Fruit fly (Drosophila melanogaster) whole organism, embryonic: ENCODE measurements around the gene Cpr64Ab.

Source experiments
- Bdp1 ChIP-seq: fragments of 200-800 bp; sonication (Bioruptor generic); optimal IDR thresholded peaks from 3 replicates; lab custom pipeline; 2016; ENCODE audit warnings: missing biosample characterization, missing genetic modification characterization
- CG10565 ChIP-seq: fragments of 200-800 bp; sonication (Bioruptor generic); optimal IDR thresholded peaks from 3 replicates; lab custom pipeline; 2016; ENCODE audit warnings: missing biosample characterization, mild to moderate bottlenecking, missing genetic modification characterization
- CG11247 ChIP-seq: fragments of 200-800 bp; sonication (Bioruptor generic); IDR thresholded peaks from 2 replicates; pipeline ENCODE4 v1.3.6; 2022; ENCODE audit warnings: missing biosample characterization, missing genetic modification characterization
- CG11398 ChIP-seq: fragments of 200-800 bp; sonication (Bioruptor generic); optimal IDR thresholded peaks from 2 replicates; lab custom pipeline; 2016; ENCODE audit warnings: missing biosample characterization, missing genetic modification characterization
- CG12155 ChIP-seq: fragments of 200-800 bp; sonication (Bioruptor generic); optimal IDR thresholded peaks from 3 replicates; lab custom pipeline; 2016; ENCODE audit warnings: missing biosample characterization, missing genetic modification characterization
- CG12236 ChIP-seq: fragments of 200-800 bp; sonication (Bioruptor generic); optimal IDR thresholded peaks from 2 replicates; lab custom pipeline; 2016; ENCODE audit warnings: missing biosample characterization, missing genetic modification characterization
- CG13296 ChIP-seq: fragments of 200-800 bp; sonication (Bioruptor generic); optimal IDR thresholded peaks from 3 replicates; lab custom pipeline; 2018; ENCODE audit warnings: missing biosample characterization, mild to moderate bottlenecking, missing genetic modification characterization
- CG14050 ChIP-seq: fragments of 200-800 bp; sonication (Bioruptor generic); IDR thresholded peaks from 3 replicates; pipeline ENCODE4 v1.3.6; 2022; ENCODE audit warnings: missing biosample characterization, missing genetic modification characterization
- CG15479 ChIP-seq: fragments of 200-800 bp; sonication (Bioruptor generic); optimal IDR thresholded peaks from 3 replicates; lab custom pipeline; 2019; ENCODE audit warnings: missing biosample characterization, mild to moderate bottlenecking, missing genetic modification characterization, moderate library complexity
- CG1647 ChIP-seq: fragments of 200-800 bp; sonication (Bioruptor generic); optimal IDR thresholded peaks from 3 replicates; lab custom pipeline; 2016; ENCODE audit warnings: missing biosample characterization, missing genetic modification characterization
- CG17328 ChIP-seq: fragments of 200-800 bp; sonication (Bioruptor generic); IDR thresholded peaks from 2 replicates; pipeline ENCODE4 v1.3.6; 2022; ENCODE audit warnings: missing biosample characterization, missing genetic modification characterization
- CG30431 ChIP-seq: fragments of 200-800 bp; sonication (Bioruptor generic); optimal IDR thresholded peaks from 2 replicates; lab custom pipeline; 2017; ENCODE audit warnings: missing biosample characterization, missing genetic modification characterization
- CG31224 ChIP-seq: fragments of 200-800 bp; sonication (Bioruptor generic); IDR thresholded peaks from 2 replicates; pipeline ENCODE4 v1.3.6; 2022; ENCODE audit warnings: missing biosample characterization, missing genetic modification characterization
- CG31388 ChIP-seq: fragments of 200-800 bp; sonication (Bioruptor generic); optimal IDR thresholded peaks from 2 replicates; lab custom pipeline; 2016; ENCODE audit warnings: missing biosample characterization, missing genetic modification characterization
- CG33213 ChIP-seq: fragments of 200-800 bp; sonication (Bioruptor generic); optimal IDR thresholded peaks from 3 replicates; lab custom pipeline; 2016; ENCODE audit warnings: missing biosample characterization, missing genetic modification characterization
- CG7928 ChIP-seq: fragments of 200-800 bp; sonication (Bioruptor generic); optimal IDR thresholded peaks from 2 replicates; lab custom pipeline; 2017; ENCODE audit warnings: missing biosample characterization, mild to moderate bottlenecking, missing genetic modification characterization
- CG8944 ChIP-seq: fragments of 200-800 bp; sonication (Bioruptor generic); optimal IDR thresholded peaks from 3 replicates; lab custom pipeline; 2016; ENCODE audit warnings: missing biosample characterization, missing genetic modification characterization
- CoRest ChIP-seq: fragments of 200-800 bp; sonication (Bioruptor generic); optimal IDR thresholded peaks from 3 replicates; lab custom pipeline; 2018; ENCODE audit warnings: missing biosample characterization, mild to moderate bottlenecking, missing genetic modification characterization, moderate library complexity
- CrebB ChIP-seq: fragments of 200-800 bp; sonication (Bioruptor generic); optimal IDR thresholded peaks from 3 replicates; lab custom pipeline; 2018; ENCODE audit warnings: missing biosample characterization, mild to moderate bottlenecking, missing genetic modification characterization
- Deaf1 ChIP-seq: fragments of 200-800 bp; optimal IDR thresholded peaks from 3 replicates; lab custom pipeline; 2019; ENCODE audit warnings: missing biosample characterization, mild to moderate bottlenecking, missing genetic modification characterization, moderate library complexity
- E2f1 ChIP-seq: fragments of 200-800 bp; sonication (Bioruptor generic); IDR thresholded peaks from 2 replicates; pipeline ENCODE4 v1.3.6; 2022; ENCODE audit warnings: missing biosample characterization, missing genetic modification characterization
- Eip74EF ChIP-seq, 2 experiments: fragments of 200-800 bp in 1 of 2; fragments of >200 bp in 1 of 2; sonication (Bioruptor generic) in 1 of 2; optimal IDR thresholded peaks; 2 replicates each; lab custom pipeline; 2017 to 2019; ENCODE audit warnings: missing biosample characterization in 2 of 2, missing genetic modification characterization in 2 of 2, mild to moderate bottlenecking in 1 of 2, moderate library complexity in 1 of 2
- GATAe ChIP-seq: fragments of 200-800 bp; sonication (Bioruptor generic); conservative IDR thresholded peaks from 2 replicates; pipeline ENCODE4 v1.3.6; 2022; ENCODE audit warnings: missing biosample characterization, missing genetic modification characterization
- H15 ChIP-seq: fragments of 200-800 bp; sonication (Bioruptor generic); IDR thresholded peaks from 3 replicates; pipeline ENCODE4 v1.3.6; 2022; ENCODE audit warnings: missing biosample characterization, missing genetic modification characterization
- Lim3 ChIP-seq: fragments of 200-800 bp; sonication (Bioruptor generic); IDR thresholded peaks from 2 replicates; pipeline ENCODE4 v1.3.6; 2022; ENCODE audit warnings: missing biosample characterization, missing genetic modification characterization
- MTF-1 ChIP-seq: fragments of 200-800 bp; sonication (Bioruptor generic); optimal IDR thresholded peaks from 2 replicates; lab custom pipeline; 2018; ENCODE audit warnings: missing biosample characterization, mild to moderate bottlenecking, missing genetic modification characterization, borderline replicate concordance
- Myb ChIP-seq: fragments of 200-800 bp; sonication (Bioruptor generic); optimal IDR thresholded peaks from 2 replicates; lab custom pipeline; 2016; ENCODE audit warnings: missing biosample characterization, missing genetic modification characterization
- Pdp1 ChIP-seq, 2 experiments: fragments of 200-800 bp; sonication (Bioruptor generic); optimal IDR thresholded peaks; 3 replicates each; lab custom pipeline; 2016; ENCODE audit warnings: missing biosample characterization in 2 of 2, missing genetic modification characterization in 2 of 2, mild to moderate bottlenecking in 1 of 2, moderate library complexity in 1 of 2
- Ravus ChIP-seq: fragments of 200-800 bp; sonication (Bioruptor generic); IDR thresholded peaks from 2 replicates; pipeline ENCODE4 v1.3.6; 2022; ENCODE audit warnings: missing biosample characterization, missing genetic modification characterization
- al ChIP-seq: fragments of 200-800 bp; sonication (Bioruptor generic); IDR thresholded peaks from 2 replicates; pipeline ENCODE4 v1.3.6; 2022; ENCODE audit warnings: missing biosample characterization, missing genetic modification characterization
- cad ChIP-seq: fragments of >200 bp; optimal IDR thresholded peaks from 2 replicates; lab custom pipeline; 2017; ENCODE audit warnings: missing biosample characterization, missing genetic modification characterization
- chinmo ChIP-seq: fragments of 200-800 bp; sonication (Bioruptor generic); IDR thresholded peaks from 4 replicates; pipeline ENCODE4 v1.3.6; 2022; ENCODE audit warnings: missing biosample characterization, missing genetic modification characterization; ENCODE audit not compliant: partially characterized antibody
- croc ChIP-seq: fragments of 200-800 bp; sonication (Bioruptor generic); conservative IDR thresholded peaks from 3 replicates; pipeline ENCODE4 v1.3.6; 2022; ENCODE audit warnings: missing biosample characterization, missing genetic modification characterization
- crol ChIP-seq: fragments of 200-800 bp; sonication (Bioruptor generic); IDR thresholded peaks from 2 replicates; pipeline ENCODE4 v1.3.6; 2022; ENCODE audit warnings: missing biosample characterization, missing genetic modification characterization
- da ChIP-seq: fragments of 200-800 bp; sonication (Bioruptor generic); optimal IDR thresholded peaks from 2 replicates; lab custom pipeline; 2016; ENCODE audit warnings: missing biosample characterization, missing genetic modification characterization
- dan ChIP-seq: fragments of 200-800 bp; sonication (Bioruptor generic); IDR thresholded peaks from 2 replicates; pipeline ENCODE4 v1.3.6; 2022; ENCODE audit warnings: missing biosample characterization, missing genetic modification characterization
- gfzf ChIP-seq: fragments of 200-800 bp; sonication (Bioruptor generic); optimal IDR thresholded peaks from 2 replicates; lab custom pipeline; 2016; ENCODE audit warnings: missing biosample characterization, mild to moderate bottlenecking, missing genetic modification characterization, moderate library complexity
- gsb-n ChIP-seq: fragments of 200-800 bp; sonication (Bioruptor generic); optimal IDR thresholded peaks from 3 replicates; lab custom pipeline; 2018; ENCODE audit warnings: missing biosample characterization, mild to moderate bottlenecking, missing genetic modification characterization
- hb ChIP-seq: fragments of 200-800 bp; sonication (Bioruptor generic); IDR thresholded peaks from 3 replicates; pipeline ENCODE4 v1.3.6; 2022; ENCODE audit warnings: missing biosample characterization, missing genetic modification characterization; ENCODE audit not compliant: partially characterized antibody
- lab ChIP-seq: fragments of 200-800 bp; sonication (Bioruptor generic); optimal IDR thresholded peaks from 3 replicates; lab custom pipeline; 2017; ENCODE audit warnings: missing biosample characterization, missing genetic modification characterization, mild to moderate bottlenecking, moderate library complexity, missing genetic modification reagents
- ranshi ChIP-seq: fragments of 200-800 bp; sonication (Bioruptor generic); IDR thresholded peaks from 2 replicates; pipeline ENCODE4 v1.3.6; 2022; ENCODE audit warnings: missing biosample characterization, missing genetic modification characterization
- sens-2 ChIP-seq: fragments of 200-800 bp; sonication (Bioruptor generic); IDR thresholded peaks from 2 replicates; pipeline ENCODE4 v1.3.6; 2022; ENCODE audit warnings: missing biosample characterization, missing genetic modification characterization
- sim ChIP-seq: fragments of 200-800 bp; sonication (Bioruptor generic); IDR thresholded peaks from 2 replicates; pipeline ENCODE4 v1.3.6; 2022; ENCODE audit warnings: missing biosample characterization, missing genetic modification characterization
- sob ChIP-seq: fragments of 200-800 bp; sonication (Bioruptor generic); IDR thresholded peaks from 2 replicates; pipeline ENCODE4 v1.3.6; 2022; ENCODE audit warnings: missing biosample characterization, missing genetic modification characterization
- tgo ChIP-seq: fragments of 200-800 bp; sonication (Bioruptor generic); IDR thresholded peaks from 3 replicates; pipeline ENCODE4 v1.3.6; 2022; ENCODE audit warnings: missing biosample characterization, missing genetic modification characterization
- tna ChIP-seq: fragments of 200-800 bp; sonication (Bioruptor generic); IDR thresholded peaks from 2 replicates; pipeline ENCODE4 v1.3.6; 2022; ENCODE audit warnings: missing biosample characterization, missing genetic modification characterization; ENCODE audit not compliant: partially characterized antibody
- trem ChIP-seq: fragments of 200-800 bp; optimal IDR thresholded peaks from 3 replicates; lab custom pipeline; 2019; ENCODE audit warnings: missing biosample characterization, mild to moderate bottlenecking, missing genetic modification characterization, moderate library complexity
- vfl ChIP-seq: fragments of 200-800 bp; sonication (Bioruptor generic); optimal IDR thresholded peaks from 2 replicates; lab custom pipeline; 2016; ENCODE audit warnings: missing biosample characterization, missing genetic modification characterization
- zfh2 ChIP-seq: fragments of 200-800 bp; sonication (Bioruptor generic); optimal IDR thresholded peaks from 2 replicates; lab custom pipeline; 2016; ENCODE audit warnings: missing biosample characterization, missing genetic modification characterization

The Cpr64Ab gene

DNA sequence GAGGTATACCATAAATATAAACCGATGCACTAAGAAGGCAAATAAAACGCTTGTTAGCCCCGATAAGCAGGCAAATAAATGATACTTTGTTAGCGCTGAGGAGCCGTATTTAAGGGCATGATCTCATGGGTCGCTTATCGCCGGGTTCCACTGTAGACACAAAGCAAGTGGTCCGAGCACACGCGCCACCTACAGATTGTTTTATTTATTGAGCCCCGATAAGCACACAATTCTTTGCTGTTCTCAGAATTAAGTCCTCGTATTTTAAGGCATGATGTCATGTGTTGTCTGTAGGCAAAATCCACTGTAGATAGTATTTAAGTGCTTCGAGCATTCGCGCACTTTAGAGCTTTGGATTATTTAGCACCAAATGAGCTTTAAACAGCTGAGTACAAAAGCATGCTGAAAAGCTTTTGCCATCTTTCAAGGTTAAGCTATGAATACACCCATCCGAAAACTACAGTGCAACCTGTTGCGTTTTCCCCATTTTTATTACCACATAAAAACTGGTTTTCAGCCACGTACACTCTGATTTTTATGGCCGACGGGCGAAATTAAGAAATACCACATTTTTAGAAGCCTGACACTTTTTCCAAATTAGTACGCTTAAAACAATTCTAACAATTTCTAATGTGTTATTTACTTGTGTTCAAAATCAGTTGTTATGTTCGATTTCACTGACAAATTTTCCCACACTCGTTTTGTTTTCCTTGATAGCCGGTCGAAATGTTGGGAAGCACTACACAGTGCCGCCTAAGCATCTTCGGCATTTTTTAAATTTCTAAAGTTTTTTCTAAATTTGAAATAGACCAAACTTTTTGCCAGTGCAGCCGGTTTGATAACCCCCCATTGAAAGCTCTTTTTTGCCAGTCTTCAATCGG, 28.3 kb upstream of the Cpr64Ab start, which contains the start of gene Sqor (continued):
- TF ChIP-seq H15 (GFP tag; lab: Robert Waterston, UW), result peak; percentile 58; the same call in 2 of the 3 replicates
- peak; percentile 27 for TF ChIP-seq CG12236 (GFP tag; lab: Kevin White, UChicago)
- TF ChIP-seq CG12155 (GFP tag; lab: Kevin White, UChicago), result peak; percentile 66
- TF ChIP-seq gfzf, result peak; percentile 31
- peak; percentile 77 for TF ChIP-seq CG30431 (GFP tag; lab: Kevin White, UChicago)
- peak; percentile 37; the same call in 1 of the 2 replicates for TF ChIP-seq sens-2
- TF ChIP-seq tna, result no peak
- peak; percentile 66 for TF ChIP-seq GATAe
- TF ChIP-seq Deaf1 (tag; lab: Kevin White, UChicago), result peak; percentile 55
- TF ChIP-seq chinmo (GFP tag; lab: Robert Waterston, UW), result peak; percentile 61; the same call in 2 of the 4 replicates
- TF ChIP-seq cad, result no peak
- no peak for TF ChIP-seq CG15479 (GFP tag; lab: Kevin White, UChicago)
- peak; percentile 77 for TF ChIP-seq tgo (GFP tag; lab: Robert Waterston, UW)
- TF ChIP-seq trem (tag; lab: Kevin White, UChicago), result peak; percentile 30
- TF ChIP-seq Ravus, result peak; percentile 52
- TF ChIP-seq croc, result 0 out of 3 replicates have a peak, but pooled peaks have one; percentile 13
- TF ChIP-seq da (GFP tag; lab: Kevin White, UChicago), result peak; percentile 66
- peak; percentile 76 for TF ChIP-seq E2f1
- TF ChIP-seq CG31388, result peak; percentile 10
- TF ChIP-seq CG10565, result peak; percentile 3
- peak; percentile 63 for TF ChIP-seq CG31224 (GFP tag; lab: Robert Waterston, UW)
- TF ChIP-seq MTF-1 (GFP tag; lab: Kevin White, UChicago), result peak; percentile 40
- TF ChIP-seq CG8944 (GFP tag; lab: Kevin White, UChicago), result peak; percentile 81
- peak; percentile 74 for TF ChIP-seq CG11247
- peak; percentile 93 for TF ChIP-seq CG13296
- peak; percentile 91 for TF ChIP-seq CoRest (tag; lab: Kevin White, UChicago)
- TF ChIP-seq Eip74EF (GFP tag; optimal IDR thresholded peaks at IDR 0.05; lab: Kevin White, UChicago), result peak in 1 of 2 experiments; percentile 70
- TF ChIP-seq zfh2 (GFP tag; lab: Kevin White, UChicago), result peak; percentile 93
- TF ChIP-seq al (GFP tag; lab: Robert Waterston, UW), result peak; percentile 83
- no peak for TF ChIP-seq dan (GFP tag; lab: Robert Waterston, UW)
- TF ChIP-seq hb (GFP tag; lab: Robert Waterston, UW), result no peak
- TF ChIP-seq Lim3 (GFP tag; lab: Robert Waterston, UW), result peak; percentile 38; the same call in 1 of the 2 replicates
- TF ChIP-seq Bdp1 (GFP tag; lab: Kevin White, UChicago), result peak; percentile 82
- peak; percentile 25 for TF ChIP-seq gsb-n (tag; lab: Kevin White, UChicago)
- peak; percentile 84 for TF ChIP-seq lab (GFP tag; lab: Kevin White, UChicago)
- peak; percentile 70 for TF ChIP-seq Myb (GFP tag; lab: Kevin White, UChicago)
- peak; percentile 71 for TF ChIP-seq CG1647 (GFP tag; lab: Kevin White, UChicago)
- TF ChIP-seq Pdp1 (GFP tag; optimal IDR thresholded peaks at IDR 0.05; lab: Kevin White, UChicago), result peak; percentile 89
- TF ChIP-seq ranshi (GFP tag; lab: Robert Waterston, UW), result peak; percentile 59
- TF ChIP-seq vfl, result peak; percentile 83
- TF ChIP-seq CG33213, result peak; percentile 79
- TF ChIP-seq CG7928, result peak; percentile 71
- TF ChIP-seq CrebB, result peak; percentile 73
- TF ChIP-seq sob (GFP tag; lab: Robert Waterston, UW), result peak; percentile 78
- TF ChIP-seq sim (GFP tag; lab: Robert Waterston, UW), result 0 out of 2 replicates have a peak, but pooled peaks have one; percentile 26
- no peak for TF ChIP-seq crol (GFP tag; lab: Robert Waterston, UW)
- TF ChIP-seq CG11398, result peak; percentile 72
- peak; percentile 80 for TF ChIP-seq CG14050 (GFP tag; lab: Robert Waterston, UW)
- TF ChIP-seq CG17328 (GFP tag; lab: Robert Waterston, UW), result peak; percentile 63
